Fruit fly (Drosophila melanogaster): ENCODE results near the gene CG11555.

CG11555 gene

DNA sequence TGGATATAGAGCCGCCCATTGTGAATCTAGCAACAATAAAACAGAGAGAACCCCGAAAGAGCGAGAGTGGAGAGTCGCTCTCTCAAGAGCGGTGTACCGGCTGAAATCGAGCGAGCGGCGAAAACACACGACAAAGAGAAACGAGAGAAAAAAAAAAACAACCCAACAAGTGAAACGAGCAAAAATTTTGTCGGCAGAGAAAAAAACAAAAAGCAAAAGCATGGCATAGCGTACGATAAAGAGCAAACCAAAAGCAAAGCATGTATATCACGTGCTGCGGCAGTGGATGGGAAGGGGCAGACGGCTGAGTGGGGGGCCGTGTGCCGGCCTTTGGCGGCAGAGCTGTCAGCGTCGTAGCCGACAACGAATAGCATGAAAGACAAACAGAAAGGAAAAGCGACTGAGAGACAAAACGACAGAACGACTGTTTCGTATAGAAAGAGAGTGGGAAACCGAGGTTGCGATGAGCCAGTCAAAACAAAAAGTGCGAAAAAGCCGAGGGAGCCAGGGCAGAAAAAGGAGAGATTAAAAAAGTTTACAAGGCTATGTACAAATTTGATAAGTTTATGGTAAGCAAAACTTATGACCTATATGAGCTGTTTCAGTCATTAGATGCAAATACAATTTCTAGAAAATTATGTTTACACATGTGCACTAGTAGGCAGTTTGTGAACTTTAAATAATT is 26.8 kb upstream of the CG11555 start (continued):
- no peak for TF ChIP-seq CG1832 (GFP tag; optimal IDR thresholded peaks at IDR 0.05)
- no peak for TF ChIP-seq jigr1 (GFP tag; IDR thresholded peaks at IDR 0.05)
- peak; percentile 67 for TF ChIP-seq CG13287 (GFP tag; IDR thresholded peaks at IDR 0.05; ENCODE audit: partially characterized antibody)
- no peak for TF ChIP-seq CG3407 (GFP tag; optimal IDR thresholded peaks at IDR 0.05)
- peak; percentile 23; the same call in 1 of the 2 replicates for TF ChIP-seq Bgb (GFP tag; IDR thresholded peaks at IDR 0.05; ENCODE audit: partially characterized antibody)
- peak; percentile 46; the same call in 1 of the 4 replicates for TF ChIP-seq Dll (GFP tag; IDR thresholded peaks at IDR 0.05; ENCODE audit: partially characterized antibody)
- no peak for TF ChIP-seq toy (GFP tag; IDR thresholded peaks at IDR 0.05)
- TF ChIP-seq Nf-YA (GFP tag; IDR thresholded peaks at IDR 0.05) = 0 out of 2 replicates have a peak, but pooled peaks have one; percentile 2
- TF ChIP-seq CG4730 (GFP tag; IDR thresholded peaks at IDR 0.05) = no peak
- TF ChIP-seq zf30C (GFP tag; optimal IDR thresholded peaks at IDR 0.05) = no peak
- no peak for TF ChIP-seq CG6765 (GFP tag; optimal IDR thresholded peaks at IDR 0.05)
- TF ChIP-seq CG12236 (GFP tag; optimal IDR thresholded peaks at IDR 0.05) = no peak
- TF ChIP-seq mirr (GFP tag; optimal IDR thresholded peaks at IDR 0.05) = peak; percentile 41
- TF ChIP-seq hbn (GFP tag; IDR thresholded peaks at IDR 0.05; ENCODE audit: partially characterized antibody) = peak; percentile 57; the same call in 1 of the 2 replicates
- no peak for TF ChIP-seq stwl (tag; optimal IDR thresholded peaks at IDR 0.05)
- TF ChIP-seq CG9215 (GFP tag; IDR thresholded peaks at IDR 0.05) = no peak
- TF ChIP-seq CG6854 (GFP tag; optimal IDR thresholded peaks at IDR 0.05) = no peak
- TF ChIP-seq Hr39 (optimal IDR thresholded peaks at IDR 0.05) = no peak
- peak; percentile 53; the same call in 1 of the 2 replicates for TF ChIP-seq chm (GFP tag; IDR thresholded peaks at IDR 0.05)
- peak; percentile 57; the same call in 1 of the 2 replicates for TF ChIP-seq sna (GFP tag; IDR thresholded peaks at IDR 0.05; ENCODE audit: partially characterized antibody)
- TF ChIP-seq zen2 (GFP tag; IDR thresholded peaks at IDR 0.05; ENCODE audit: partially characterized antibody) = peak; percentile 47; the same call in 1 of the 3 replicates
- no peak for TF ChIP-seq bbx (GFP tag; IDR thresholded peaks at IDR 0.05; ENCODE audit: partially characterized antibody)
- TF ChIP-seq HLHmδ (GFP tag; optimal IDR thresholded peaks at IDR 0.05) = peak; percentile 11
- no peak for TF ChIP-seq CG10267 (tag; optimal IDR thresholded peaks at IDR 0.05)
- peak; percentile 75 for TF ChIP-seq Drgx (GFP tag; IDR thresholded peaks at IDR 0.05)
- TF ChIP-seq Jarid2 (GFP tag; optimal IDR thresholded peaks at IDR 0.05) = no peak
- no peak for TF ChIP-seq otp (GFP tag; IDR thresholded peaks at IDR 0.05)
- no peak for TF ChIP-seq vvl (GFP tag; IDR thresholded peaks at IDR 0.05)
- no peak for TF ChIP-seq sens-2 (GFP tag; IDR thresholded peaks at IDR 0.05)
- peak; percentile 86 for TF ChIP-seq CG12155 (GFP tag; optimal IDR thresholded peaks at IDR 0.05)
- TF ChIP-seq CG10543 (GFP tag; optimal IDR thresholded peaks at IDR 0.05) = peak; percentile 37
- TF ChIP-seq CG4282 (GFP tag; optimal IDR thresholded peaks at IDR 0.05) = no peak
- no peak for TF ChIP-seq ci (GFP tag; IDR thresholded peaks at IDR 0.05)
- TF ChIP-seq Ets97D (GFP tag; optimal IDR thresholded peaks at IDR 0.05) = no peak
- TF ChIP-seq lbe (GFP tag; optimal IDR thresholded peaks at IDR 0.05) = peak; percentile 61
- TF ChIP-seq seq (GFP tag; IDR thresholded peaks at IDR 0.05) = no peak
- peak; percentile 67 for TF ChIP-seq ftz-f1 (GFP tag; optimal IDR thresholded peaks at IDR 0.05)
- TF ChIP-seq lola (GFP tag; optimal IDR thresholded peaks at IDR 0.05) = no peak
- TF ChIP-seq gro (GFP tag; optimal IDR thresholded peaks at IDR 0.05) = peak; percentile 56
- TF ChIP-seq ken (GFP tag; IDR thresholded peaks at IDR 0.05) = no peak
- TF ChIP-seq GATAe (GFP tag; conservative IDR thresholded peaks at IDR 0.05) = no peak
- no peak for TF ChIP-seq ac (GFP tag; optimal IDR thresholded peaks at IDR 0.05)
- no peak for TF ChIP-seq CG4424 (GFP tag; optimal IDR thresholded peaks at IDR 0.05)
- no peak for TF ChIP-seq CG3281 (GFP tag; optimal IDR thresholded peaks at IDR 0.05)
- no peak for TF ChIP-seq h (optimal IDR thresholded peaks at IDR 0.05)
- no peak for TF ChIP-seq emc (GFP tag; optimal IDR thresholded peaks at IDR 0.05)
- no peak for TF ChIP-seq CG42726 (GFP tag; IDR thresholded peaks at IDR 0.05; ENCODE audit: partially characterized antibody)
- peak; percentile 94 for TF ChIP-seq nom (GFP tag; optimal IDR thresholded peaks at IDR 0.05)
- no peak for TF ChIP-seq CG8281 (tag; optimal IDR thresholded peaks at IDR 0.05)
- no peak for TF ChIP-seq CG30403 (GFP tag; optimal IDR thresholded peaks at IDR 0.05)
